Fruit fly (Drosophila melanogaster) whole organism, pupa: ENCODE measurements around the gene CG5787.

Experiments used
- CG10348 ChIP-seq: fragments of 200-800 bp; sonication (Bioruptor generic); IDR thresholded peaks from 2 replicates; pipeline ENCODE4 v1.3.6; 2022; ENCODE audit warnings: missing biosample characterization, missing genetic modification characterization
- CG13204 ChIP-seq: fragments of 200-800 bp; sonication (Bioruptor generic); optimal IDR thresholded peaks from 2 replicates; lab custom pipeline; 2018; ENCODE audit warnings: missing biosample characterization, mild to moderate bottlenecking, missing genetic modification characterization, moderate library complexity
- CG17806 ChIP-seq: fragments of 200-800 bp; sonication (Bioruptor generic); optimal IDR thresholded peaks from 2 replicates; lab custom pipeline; 2018; ENCODE audit warnings: missing biosample characterization, mild to moderate bottlenecking, missing genetic modification characterization, moderate library complexity
- CG32121 ChIP-seq: fragments of 200-800 bp; sonication (Bioruptor generic); IDR thresholded peaks from 2 replicates; pipeline ENCODE4 v1.3.6; 2022; ENCODE audit warnings: missing biosample characterization, missing genetic modification characterization
- CG34367 ChIP-seq: fragments of 200-800 bp; sonication (Bioruptor generic); optimal IDR thresholded peaks from 2 replicates; lab custom pipeline; 2018; ENCODE audit warnings: missing biosample characterization, mild to moderate bottlenecking, missing genetic modification characterization
- CG8301 ChIP-seq: fragments of 200-800 bp; sonication (Bioruptor generic); optimal IDR thresholded peaks from 2 replicates; lab custom pipeline; 2018; ENCODE audit warnings: missing biosample characterization, mild to moderate bottlenecking, missing genetic modification characterization
- CG9948 ChIP-seq: fragments of 200-800 bp; sonication (Bioruptor generic); optimal IDR thresholded peaks from 2 replicates; lab custom pipeline; 2018; ENCODE audit warnings: missing biosample characterization, mild to moderate bottlenecking, missing genetic modification characterization, moderate library complexity
- D1 ChIP-seq: fragments of 200-800 bp; sonication (Bioruptor generic); optimal IDR thresholded peaks from 2 replicates; lab custom pipeline; 2018; ENCODE audit warnings: missing biosample characterization, mild to moderate bottlenecking, missing genetic modification characterization, moderate library complexity
- EcR ChIP-seq: fragments of 200-800 bp; sonication (Bioruptor generic); optimal IDR thresholded peaks from 3 replicates; lab custom pipeline; 2019; ENCODE audit warnings: missing biosample characterization, missing genetic modification characterization, mild to moderate bottlenecking, moderate library complexity, missing genetic modification reagents
- Ets98B ChIP-seq: fragments of 200-800 bp; sonication (Bioruptor generic); IDR thresholded peaks from 2 replicates; pipeline ENCODE4 v1.3.6; 2022; ENCODE audit warnings: missing biosample characterization, missing genetic modification characterization
- Pif1A ChIP-seq: fragments of 200-800 bp; sonication (Bioruptor generic); optimal IDR thresholded peaks from 3 replicates; lab custom pipeline; 2016; ENCODE audit warnings: missing biosample characterization, missing genetic modification characterization
- gl ChIP-seq: fragments of 200-800 bp; sonication (Bioruptor generic); optimal IDR thresholded peaks from 2 replicates; lab custom pipeline; 2018; ENCODE audit warnings: missing biosample characterization, mild to moderate bottlenecking, missing genetic modification characterization

DNA sequence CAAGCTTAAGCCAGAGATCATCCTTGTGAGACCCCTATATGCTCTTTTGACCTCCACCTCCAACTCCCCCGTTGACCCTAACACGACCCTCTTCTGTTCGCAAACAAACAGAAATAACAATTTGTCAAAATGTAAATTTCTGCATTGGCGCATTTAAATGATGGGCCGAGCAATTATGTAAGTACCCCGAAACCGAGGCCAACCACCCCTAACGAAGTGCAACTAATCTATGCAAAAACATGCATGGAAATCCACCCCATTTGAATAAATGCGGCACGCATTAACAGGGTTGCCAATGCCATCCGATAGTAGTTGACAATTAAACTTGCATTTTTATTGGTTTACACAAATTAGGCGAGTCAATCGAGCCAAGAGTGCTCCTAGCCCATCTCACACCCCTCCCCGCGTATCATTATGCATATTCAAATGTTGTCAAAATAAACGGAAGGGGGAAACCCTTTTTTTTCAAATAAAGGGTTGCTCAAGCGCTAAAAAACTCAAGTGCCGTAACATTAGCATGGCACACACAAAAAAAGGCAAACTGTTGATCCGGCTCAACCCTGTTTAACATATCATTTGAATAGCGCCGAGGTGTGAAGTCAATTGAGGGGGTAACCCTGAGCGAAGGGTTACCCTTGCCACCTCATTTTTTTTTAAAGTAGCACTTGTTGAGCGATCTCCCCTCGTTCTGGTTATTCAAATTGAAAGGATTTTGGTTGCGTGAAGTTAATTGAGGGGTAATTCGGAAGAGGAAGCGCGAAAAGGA lies 31.0 kb downstream of the CG5787 start:
- TF ChIP-seq CG34367 (tag; lab: Kevin White, UChicago) (no peak), CG13204 (no peak), Pif1A (no peak), EcR (GFP tag; lab: Kevin White, UChicago) (no peak), D1 (no peak), CG17806 (no peak), CG32121 (GFP tag; lab: Robert Waterston, UW) (no peak), Ets98B (GFP tag; lab: Robert Waterston, UW) (no peak), CG9948 (tag; lab: Kevin White, UChicago) (no peak), gl (tag; lab: Kevin White, UChicago) (no peak), CG8301 (tag; lab: Kevin White, UChicago) (no peak), CG10348 (GFP tag; lab: Robert Waterston, UW) (no peak)
